Worm (Caenorhabditis elegans): ENCODE measurements around the gene fipr-12.

The fipr-12 gene

ce11 chrV:9958654-9959053 is 15.5 kb downstream of the fipr-12 start:
- TF ChIP-seq aha-1 (tag): peak; percentile 21
- peak in 1 of 2 experiments; percentile 76 for TF ChIP-seq unc-62 (GFP tag; optimal IDR thresholded peaks at IDR 0.05 in 1 of 2)
- no peak for TF ChIP-seq unc-62 (tag; optimal IDR thresholded peaks at IDR 0.05)
- TF ChIP-seq vab-7 (GFP tag; IDR thresholded peaks at IDR 0.05): no peak
- peak in 1 of 2 experiments; percentile 83 for TF ChIP-seq daf-16 (GFP tag; optimal IDR thresholded peaks at IDR 0.05)
- no peak for TF ChIP-seq daf-16 (tag; optimal IDR thresholded peaks at IDR 0.05)
- TF ChIP-seq nhr-11 (tag; optimal IDR thresholded peaks at IDR 0.05): peak; percentile 56
- peak; percentile 58 for TF ChIP-seq hlh-11 (tag; optimal IDR thresholded peaks at IDR 0.05)
- no peak for TF ChIP-seq Y105C5A.15 (GFP tag; IDR thresholded peaks at IDR 0.05)
- TF ChIP-seq nhr-111 (GFP tag; optimal IDR thresholded peaks at IDR 0.05): no peak
- no peak for TF ChIP-seq hmg-1.1 (GFP tag; IDR thresholded peaks at IDR 0.05)

ce11 chrV:9960376-9960775 is 17.2 kb downstream of the fipr-12 start, which contains the start of gene T07C12.10:
Gene T07C12.10, minus strand, starts transcription at chrV:9960476.
- TF ChIP-seq F44E2.7 (GFP tag; IDR thresholded peaks at IDR 0.05) (no peak), jun-1 (tag; optimal IDR thresholded peaks at IDR 0.05) (no peak), ama-1 (optimal IDR thresholded peaks at IDR 0.05) (no peak), zip-2 (tag; optimal IDR thresholded peaks at IDR 0.05) (no peak), ztf-7 (tag; optimal IDR thresholded peaks at IDR 0.05) (no peak)

- TF ChIP-seq nhr-111 (GFP tag; optimal IDR thresholded peaks at IDR 0.05) (no peak), ceh-62 (tag; optimal IDR thresholded peaks at IDR 0.05) (no peak), ceh-20 (GFP tag; IDR thresholded peaks at IDR 0.05) (no peak), mep-1 (tag; optimal IDR thresholded peaks at IDR 0.05) (no peak), sdz-12 (GFP tag; optimal IDR thresholded peaks at IDR 0.05) (no peak), madf-9 (GFP tag; conservative IDR thresholded peaks at IDR 0.05) (no peak), fos-1 (tag; optimal IDR thresholded peaks at IDR 0.05) (no peak), nhr-6 (tag; optimal IDR thresholded peaks at IDR 0.05) (no peak), arid-1 (GFP tag; conservative IDR thresholded peaks at IDR 0.05) (no peak), aha-1 (tag) (no peak), dve-1 (tag; optimal IDR thresholded peaks at IDR 0.05; ENCODE audit: insufficient read depth) (no peak), unc-130 (GFP tag; optimal IDR thresholded peaks at IDR 0.05) (no peak), nhr-28 (tag; optimal IDR thresholded peaks at IDR 0.05) (no peak), lin-1 (GFP tag; IDR thresholded peaks at IDR 0.05) (no peak), saeg-2 (GFP tag; IDR thresholded peaks at IDR 0.05) (no peak), ceh-44 (GFP tag; IDR thresholded peaks at IDR 0.05) (no peak), daf-16 (GFP tag; optimal IDR thresholded peaks at IDR 0.05) (no peak), daf-16 (tag; optimal IDR thresholded peaks at IDR 0.05) (no peak)
These were observed 19.3 kb downstream of the fipr-12 start, which contains the start of gene madf-4 for ce11 chrV:9962394-9962793. Gene madf-4, minus strand, starts transcription at chrV:9962494.

ce11 chrV:9962916-9963315 is 19.8 kb downstream of the fipr-12 start:
- TF ChIP-seq pqm-1 (tag; optimal IDR thresholded peaks at IDR 0.05) (no peak), zip-11 (GFP tag; IDR thresholded peaks at IDR 0.05) (no peak), nhr-237 (tag; optimal IDR thresholded peaks at IDR 0.05) (no peak), mes-2 (tag; optimal IDR thresholded peaks at IDR 0.05; ENCODE audit: poor library complexity, severe bottlenecking) (peak; percentile 6), mep-1 (tag; optimal IDR thresholded peaks at IDR 0.05) (peak; percentile 17), ceh-20 (GFP tag; IDR thresholded peaks at IDR 0.05) (0 out of 2 replicates have a peak, but pooled peaks have one; percentile 35), T20F7.1 (GFP tag; optimal IDR thresholded peaks at IDR 0.05) (no peak), nhr-25 (tag; optimal IDR thresholded peaks at IDR 0.05; ENCODE audit: borderline replicate concordance, insufficient read depth) (peak; percentile 28), ztf-7 (tag; optimal IDR thresholded peaks at IDR 0.05) (no peak), zip-2 (tag; optimal IDR thresholded peaks at IDR 0.05) (no peak), unc-62 (GFP tag; optimal IDR thresholded peaks at IDR 0.05 in 1 of 2) (peak in 1 of 2 experiments; percentile 71), unc-62 (tag; optimal IDR thresholded peaks at IDR 0.05) (no peak), set-16 (GFP tag; IDR thresholded peaks at IDR 0.05) (peak; percentile 44; the same call in 1 of the 2 replicates)

Data from whole organism, L4 larva.